Fruit fly (Drosophila melanogaster) ovary, adult (tissue): Measurements from ENCODE around the gene CG31371.

Experiments
- CG17801 ChIP-seq: fragments of 200-800 bp; optimal IDR thresholded peaks from 2 replicates; lab custom pipeline; 2019; ENCODE audit warnings: missing biosample characterization, mild to moderate bottlenecking, missing genetic modification characterization, moderate library complexity; ENCODE audit not compliant: partially characterized antibody

Gene CG31371

dm6 chr3R:30518274-30518873 lies 15.1 kb upstream of the CG31371 start:
- no peak for TF ChIP-seq CG17801

DNA sequence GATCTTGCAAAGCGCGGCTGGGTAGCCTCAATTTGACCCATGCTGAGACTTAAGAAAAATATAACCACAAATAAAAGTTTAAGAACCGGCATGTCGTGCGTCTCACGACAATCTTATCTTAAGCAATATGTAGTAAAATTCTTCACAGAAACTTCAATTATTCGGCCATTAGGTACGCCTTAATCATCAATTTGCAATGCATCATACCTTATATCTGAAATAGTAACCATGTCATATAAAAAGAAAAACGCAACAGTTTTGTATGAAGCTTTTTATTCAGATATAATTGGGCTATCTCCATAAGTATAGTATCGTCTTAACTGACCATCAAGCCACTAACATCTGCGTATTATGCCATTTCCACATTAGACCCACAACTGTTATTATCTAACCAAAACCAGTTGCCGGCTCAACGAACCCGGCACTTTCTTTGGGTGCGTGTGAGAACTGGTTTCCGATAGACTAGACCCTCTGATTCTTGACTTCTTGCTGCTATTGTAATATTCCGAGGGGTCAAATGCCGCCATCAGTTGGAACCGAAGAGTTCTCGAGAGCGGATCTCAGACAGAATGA lies 11.0 kb upstream of the CG31371 start, which contains the start of the genes CG31524 and CG9698:
TSS of gene CG31524 (minus strand) at position 101 of the 573 bp plus-strand sequence.
TSS of gene CG9698 (plus strand) at position 523 of the 573 bp plus-strand sequence.
- TF ChIP-seq CG17801, result no peak

- no peak for TF ChIP-seq CG17801
Observed at dm6 chr3R:30512114-30512513, 8.8 kb upstream of the CG31371 start, which contains the start of gene PH4alphaNE2. Gene PH4alphaNE2, minus strand, starts transcription at chr3R:30512214.

DNA sequence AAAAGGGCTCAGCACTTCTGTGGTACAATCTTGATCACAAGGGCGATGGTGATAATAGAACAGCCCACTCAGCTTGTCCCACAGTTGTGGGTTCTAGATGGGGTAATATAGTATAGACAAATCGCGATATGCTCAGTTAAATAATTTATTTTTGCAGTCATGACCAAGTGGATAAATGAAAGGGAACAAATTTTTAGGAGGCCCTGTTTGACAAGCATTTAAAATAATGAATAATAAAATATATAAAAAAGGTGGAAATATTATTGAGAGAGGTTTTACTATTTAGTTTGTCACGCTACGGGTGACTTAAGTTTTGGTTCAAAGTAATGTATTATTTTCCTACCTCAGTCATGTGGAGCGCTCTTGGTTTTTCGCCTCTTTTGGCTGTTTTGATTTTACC lies 4.4 kb upstream of the CG31371 start, which contains the start of gene CG34041:
TSS of gene CG34041 (plus strand) at position 301 of the 400 bp plus-strand sequence.
- no peak for TF ChIP-seq CG17801

dm6 chr3R:30505561-30506037 lies 2.3 kb upstream of the CG31371 start, which contains the start of the genes PH4alphaSG1 and CG15539:
Gene PH4alphaSG1, minus strand, starts transcription at chr3R:30505661.
Gene CG15539, plus strand, starts transcription at chr3R:30505987.
- no peak for TF ChIP-seq CG17801

- TF ChIP-seq CG17801, result no peak
Observed at dm6 chr3R:30501174-30501573, 2.1 kb downstream of the CG31371 start.

DNA sequence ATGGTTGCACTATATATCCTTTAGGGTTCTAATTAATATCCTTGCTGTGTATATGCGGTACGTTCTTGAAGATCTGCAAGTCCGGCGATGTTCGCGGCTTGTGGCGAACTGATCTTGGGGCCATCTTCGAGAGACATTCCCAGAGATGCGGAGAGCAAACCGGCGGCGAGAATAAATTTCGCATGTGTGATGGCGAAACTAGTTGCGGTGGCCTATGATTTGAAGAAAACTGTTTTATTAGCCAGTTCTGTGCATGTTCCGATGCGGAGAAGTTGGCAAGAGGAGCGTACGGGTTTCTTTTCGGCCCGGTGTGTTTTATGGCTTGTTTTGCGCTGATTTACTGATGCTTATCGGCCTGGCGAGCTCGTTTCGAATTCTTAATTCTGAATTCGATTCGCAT lies 3.1 kb downstream of the CG31371 start, which contains the start of gene PH4alphaNE1:
TSS of gene PH4alphaNE1 (minus strand) at position 101 of the 400 bp plus-strand sequence.
- no peak for TF ChIP-seq CG17801

dm6 chr3R:30496103-30496858 lies 7.0 kb downstream of the CG31371 start, which contains the start of gene PH4alphaMP:
Gene PH4alphaMP, minus strand, starts transcription at chr3R:30496153.
- TF ChIP-seq CG17801, result no peak

- TF ChIP-seq CG17801, result no peak
Observed at dm6 chr3R:30489797-30490196, 13.5 kb downstream of the CG31371 start, which contains the start of gene PH4alphaSG2. Gene PH4alphaSG2, plus strand, starts transcription at chr3R:30490074.

dm6 chr3R:30488663-30489062 lies 14.6 kb downstream of the CG31371 start, which contains the start of gene Jon99Fi:
Gene Jon99Fi, plus strand, starts transcription at chr3R:30488963.
- TF ChIP-seq CG17801, result no peak

dm6 chr3R:30487828-30488227 lies 15.5 kb downstream of the CG31371 start, which contains the start of gene Jon99Fii:
Gene Jon99Fii, minus strand, starts transcription at chr3R:30487928.
- no peak for TF ChIP-seq CG17801

DNA sequence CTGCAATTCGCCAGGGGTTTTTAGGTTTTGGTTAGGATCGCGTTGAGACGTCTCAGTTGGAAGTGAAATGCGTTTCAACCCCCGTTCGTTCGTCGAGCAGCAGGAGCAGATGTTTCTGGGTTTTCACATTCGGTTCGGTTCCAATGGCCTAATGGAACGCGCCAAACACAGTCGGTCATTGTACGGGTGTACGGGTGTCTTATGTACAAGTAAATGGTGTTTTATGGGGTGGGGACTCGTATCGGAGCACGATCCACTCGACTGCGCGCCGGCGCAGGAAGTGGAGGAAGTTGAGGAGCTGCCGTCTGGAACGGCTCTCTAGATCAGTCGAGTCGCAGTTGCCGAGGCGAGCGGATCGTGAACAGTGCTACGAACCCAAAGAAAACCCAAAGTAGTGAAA lies 26.9 kb downstream of the CG31371 start, which contains the start of gene spdo:
TSS of gene spdo (plus strand) at position 318 of the 400 bp plus-strand sequence.
- TF ChIP-seq CG17801, result no peak

DNA sequence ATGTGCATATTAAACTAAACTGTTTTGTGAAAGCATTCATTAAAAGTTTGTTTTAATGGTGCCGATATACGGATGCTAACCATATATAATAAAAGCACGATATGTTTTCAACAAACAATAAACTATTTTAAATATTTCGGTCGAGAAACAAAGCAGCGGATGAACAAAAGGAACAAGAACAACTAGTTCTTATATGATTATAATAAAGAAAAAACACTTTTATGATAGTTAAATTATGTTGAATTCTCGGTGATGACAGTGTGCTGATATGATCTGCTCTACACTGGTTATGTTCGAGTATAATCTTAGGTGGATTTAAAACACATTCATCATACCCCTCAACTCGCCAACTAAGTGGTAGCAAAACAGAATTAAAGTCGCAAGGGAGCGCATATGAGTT lies 27.4 kb downstream of the CG31371 start:
- TF ChIP-seq CG17801, result no peak

- TF ChIP-seq CG17801, result no peak
Observed at dm6 chr3R:30474667-30475213, 28.6 kb downstream of the CG31371 start.

- TF ChIP-seq CG17801, result no peak
Observed at dm6 chr3R:30472331-30472730, 31.0 kb downstream of the CG31371 start.

dm6 chr3R:30470690-30471089 lies 32.6 kb downstream of the CG31371 start:
- TF ChIP-seq CG17801, result no peak
